Worm (Caenorhabditis elegans): ENCODE data around the gene sod-1.

- TF ChIP-seq nhr-232 (tag; optimal IDR thresholded peaks at IDR 0.05) (no peak), ceh-9 (tag; optimal IDR thresholded peaks at IDR 0.05) (no peak), ceh-22 (tag; optimal IDR thresholded peaks at IDR 0.05) (no peak), elt-4 (tag; optimal IDR thresholded peaks at IDR 0.05) (no peak), tbx-2 (tag; optimal IDR thresholded peaks at IDR 0.05) (no peak), ceh-14 (tag; optimal IDR thresholded peaks at IDR 0.05) (no peak), lin-11 (tag; optimal IDR thresholded peaks at IDR 0.05) (no peak), eyg-1 (tag; optimal IDR thresholded peaks at IDR 0.05) (no peak), ttx-3 (tag; optimal IDR thresholded peaks at IDR 0.05) (no peak), madf-2 (tag; optimal IDR thresholded peaks at IDR 0.05) (no peak), unc-55 (GFP tag; optimal IDR thresholded peaks at IDR 0.05) (no peak), dmd-4 (tag; optimal IDR thresholded peaks at IDR 0.05; ENCODE audit: borderline replicate concordance) (no peak), pqm-1 (tag; optimal IDR thresholded peaks at IDR 0.05) (no peak), fkh-10 (GFP tag; optimal IDR thresholded peaks at IDR 0.05) (no peak)
Measured at ce11 chrII:6970515-6970914, 3.2 kb downstream of the sod-1 start, which contains the start of gene C15F1.5.

All from whole organism, late embryonic.